Fruit fly (Drosophila melanogaster): ENCODE data around the gene CG4009.
A peak's percentile ranks its signal among the peaks of the same experiment; 100 is the strongest.

CG4009 gene

DNA sequence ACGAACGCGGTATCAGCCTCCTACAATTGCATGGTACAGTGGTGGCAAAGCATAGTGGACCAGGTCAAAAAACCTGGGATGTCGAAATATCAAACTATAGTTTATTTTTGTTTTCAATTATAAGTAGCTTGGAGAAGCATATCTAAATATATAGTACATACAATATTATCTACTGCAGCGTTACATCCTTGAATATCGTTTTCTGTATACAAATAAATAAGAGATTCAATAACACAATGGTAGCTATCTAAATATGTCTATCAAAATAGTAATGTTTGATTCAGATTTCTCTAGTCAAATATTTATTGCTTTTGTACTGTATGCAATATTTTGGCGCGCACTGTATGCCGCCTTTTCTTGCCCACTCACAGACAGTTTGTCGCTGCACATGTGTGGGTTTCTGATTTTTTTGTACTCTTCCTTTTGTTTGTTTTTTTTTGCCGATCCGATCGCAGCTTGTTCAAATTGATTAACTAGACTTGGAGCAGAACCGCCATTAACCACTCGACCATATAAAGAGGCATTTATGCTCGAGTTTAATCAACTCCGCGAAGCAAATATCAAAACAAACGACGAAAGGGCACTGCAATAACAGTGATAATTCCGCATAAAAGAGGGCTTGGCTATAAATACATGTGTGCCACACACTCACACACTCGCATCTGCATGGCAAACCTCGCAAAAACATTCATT, 45.0 kb upstream of the CG4009 start (continued):
- TF ChIP-seq fd85E (GFP tag; optimal IDR thresholded peaks at IDR 0.05), result peak; percentile 94
- peak; percentile 98 for TF ChIP-seq CG8632 (GFP tag; optimal IDR thresholded peaks at IDR 0.05)
- TF ChIP-seq CG11294 (GFP tag; IDR thresholded peaks at IDR 0.05), result peak; percentile 93
- TF ChIP-seq CG10669 (GFP tag; optimal IDR thresholded peaks at IDR 0.05), result peak; percentile 97
- TF ChIP-seq CG16779 (tag; optimal IDR thresholded peaks at IDR 0.05), result peak; percentile 97
- TF ChIP-seq CG34406 (GFP tag; optimal IDR thresholded peaks at IDR 0.05), result peak; percentile 98
- TF ChIP-seq Met (GFP tag; optimal IDR thresholded peaks at IDR 0.05), result peak; percentile 98
- peak; percentile 95 for TF ChIP-seq CG7368 (GFP tag; optimal IDR thresholded peaks at IDR 0.05)
- TF ChIP-seq Hr4 (GFP tag; optimal IDR thresholded peaks at IDR 0.05), result peak; percentile 98
- peak; percentile 100 for TF ChIP-seq Eip78C (GFP tag)
- TF ChIP-seq CG3919 (GFP tag; optimal IDR thresholded peaks at IDR 0.05), result peak; percentile 98
- peak; percentile 67 for TF ChIP-seq fkh (GFP tag; optimal IDR thresholded peaks at IDR 0.05)
- peak; percentile 97 for TF ChIP-seq CG6792 (GFP tag; optimal IDR thresholded peaks at IDR 0.05)
- TF ChIP-seq topi (GFP tag; optimal IDR thresholded peaks at IDR 0.05), result peak; percentile 98
- TF ChIP-seq esn (GFP tag; optimal IDR thresholded peaks at IDR 0.05), result peak; percentile 98
- TF ChIP-seq vri (GFP tag; optimal IDR thresholded peaks at IDR 0.05), result peak; percentile 88
- TF ChIP-seq Eip93F (GFP tag; optimal IDR thresholded peaks at IDR 0.05), result peak; percentile 93
- TF ChIP-seq Hr39 (GFP tag; optimal IDR thresholded peaks at IDR 0.05), result peak; percentile 94
- TF ChIP-seq CG1621 (tag; optimal IDR thresholded peaks at IDR 0.05), result peak; percentile 93
- peak; percentile 95 for TF ChIP-seq CG6163 (GFP tag; IDR thresholded peaks at IDR 0.05)
- TF ChIP-seq Ets21C (GFP tag; optimal IDR thresholded peaks at IDR 0.05), result peak; percentile 91
- TF ChIP-seq pdm3 (GFP tag; optimal IDR thresholded peaks at IDR 0.05), result peak; percentile 98
- peak; percentile 99 for TF ChIP-seq CG11762 (GFP tag; optimal IDR thresholded peaks at IDR 0.05; ENCODE audit: insufficient read depth)
- peak; percentile 88 for TF ChIP-seq Blimp-1 (GFP tag; optimal IDR thresholded peaks at IDR 0.05)
- TF ChIP-seq salr (GFP tag; optimal IDR thresholded peaks at IDR 0.05), result peak; percentile 86 to 99

DNA sequence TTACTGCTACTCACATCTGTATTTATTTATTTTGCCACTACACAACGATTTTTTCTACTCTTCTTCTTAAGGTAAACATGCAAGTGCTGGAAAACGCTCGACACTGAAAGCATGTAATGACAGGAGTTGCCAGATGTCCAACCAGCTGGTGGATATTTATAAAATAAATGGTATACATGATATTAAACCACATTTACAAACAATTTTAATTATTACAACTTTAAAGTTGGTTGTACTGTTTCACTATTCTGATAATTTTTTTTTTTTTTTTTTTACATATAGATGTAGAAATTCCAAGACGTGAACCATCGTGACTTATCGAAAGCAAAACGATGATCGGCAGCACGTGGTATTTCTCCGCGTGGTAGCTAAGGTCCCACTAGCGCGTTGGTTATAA, 44.0 kb upstream of the CG4009 start, which contains the start of the genes Keap1 and kuk:
TSS of gene Keap1 (minus strand) at position 87 of the 397 bp plus-strand sequence.
TSS of gene kuk (plus strand) at position 386 of the 397 bp plus-strand sequence.
- TF ChIP-seq Gug (GFP tag; IDR thresholded peaks at IDR 0.05) (peak; percentile 48; the same call in 1 of the 2 replicates), Smox (GFP tag; optimal IDR thresholded peaks at IDR 0.05) (peak; percentile 66), dsx (GFP tag; optimal IDR thresholded peaks at IDR 0.05; ENCODE audit: poor library complexity, severe bottlenecking) (no peak), spab (GFP tag; optimal IDR thresholded peaks at IDR 0.05) (no peak), CG8319 (GFP tag; optimal IDR thresholded peaks at IDR 0.05) (peak; percentile 19), CG3032 (tag; optimal IDR thresholded peaks at IDR 0.05) (peak; percentile 35), CG9139 (GFP tag; optimal IDR thresholded peaks at IDR 0.05) (no peak), Blimp-1 (GFP tag; optimal IDR thresholded peaks at IDR 0.05) (no peak), dac (GFP tag; optimal IDR thresholded peaks at IDR 0.05) (no peak), Ets21C (GFP tag; optimal IDR thresholded peaks at IDR 0.05) (peak; percentile 44), net (GFP tag; optimal IDR thresholded peaks at IDR 0.05) (no peak), CG31627 (GFP tag; optimal IDR thresholded peaks at IDR 0.05) (peak; percentile 65), CG6792 (GFP tag; optimal IDR thresholded peaks at IDR 0.05) (peak; percentile 8), Sox102F (GFP tag; optimal IDR thresholded peaks at IDR 0.05) (peak; percentile 36), Lpt (GFP tag; optimal IDR thresholded peaks at IDR 0.05) (peak; percentile 23), Met (GFP tag; optimal IDR thresholded peaks at IDR 0.05) (peak; percentile 71), CG1621 (tag; optimal IDR thresholded peaks at IDR 0.05) (no peak), eg (GFP tag; IDR thresholded peaks at IDR 0.05) (peak; percentile 72; the same call in 1 of the 3 replicates), CG6276 (GFP tag; optimal IDR thresholded peaks at IDR 0.05) (no peak), CG15336 (GFP tag; IDR thresholded peaks at IDR 0.05) (no peak), cyc (GFP tag; optimal IDR thresholded peaks at IDR 0.05) (peak; percentile 43), fd59A (GFP tag; optimal IDR thresholded peaks at IDR 0.05) (no peak), svp (GFP tag) (no peak), topi (GFP tag; optimal IDR thresholded peaks at IDR 0.05) (peak; percentile 19), Eip75B (GFP tag; optimal IDR thresholded peaks at IDR 0.05) (peak; percentile 24), CG6163 (GFP tag; IDR thresholded peaks at IDR 0.05) (peak; percentile 38; the same call in 1 of the 3 replicates), pdm3 (GFP tag; optimal IDR thresholded peaks at IDR 0.05) (peak; percentile 60), Eip78C (GFP tag) (peak; percentile 27), CG10669 (GFP tag; optimal IDR thresholded peaks at IDR 0.05) (no peak), CG11902 (GFP tag; optimal IDR thresholded peaks at IDR 0.05) (no peak), CG34406 (GFP tag; optimal IDR thresholded peaks at IDR 0.05) (peak; percentile 42), Hr4 (GFP tag; optimal IDR thresholded peaks at IDR 0.05) (peak; percentile 38), Ets96B (tag; optimal IDR thresholded peaks at IDR 0.05) (no peak), Eip93F (GFP tag; optimal IDR thresholded peaks at IDR 0.05) (peak; percentile 43), Hr38 (GFP tag; optimal IDR thresholded peaks at IDR 0.05) (no peak), fd85E (GFP tag; optimal IDR thresholded peaks at IDR 0.05) (no peak)
